Worm (Caenorhabditis elegans) whole organism, mixed stage, embryonic: ENCODE results near the gene nac-1.

ENCODE experiments used
- M03D4.4 ChIP-seq: sonication (generic microtip); optimal IDR thresholded peaks from 2 replicates; lab custom pipeline; 2017; ENCODE audit warnings: mild to moderate bottlenecking, missing genetic modification characterization, missing compliant biosample characterization
- bed-3 ChIP-seq: fragments of 200-800 bp; sonication (Bioruptor generic); optimal IDR thresholded peaks from 3 replicates; lab custom pipeline; 2018; ENCODE audit warnings: mild to moderate bottlenecking, missing genetic modification characterization, moderate library complexity, missing compliant biosample characterization
- blmp-1 ChIP-seq: fragments of 150-350 bp; optimal IDR thresholded peaks from 2 replicates; lab custom pipeline; 2014; ENCODE audit warnings: missing biosample characterization, missing genetic modification characterization
- ceh-39 ChIP-seq: fragments of 150-350 bp; optimal IDR thresholded peaks from 2 replicates; lab custom pipeline; 2014; ENCODE audit warnings: missing biosample characterization, missing genetic modification characterization
- ceh-43 ChIP-seq: fragments of 200-800 bp; sonication (Bioruptor generic); optimal IDR thresholded peaks from 2 replicates; lab custom pipeline; 2018; ENCODE audit warnings: mild to moderate bottlenecking, missing genetic modification characterization, moderate library complexity, missing compliant biosample characterization
- ceh-83 ChIP-seq: fragments of 200-800 bp; sonication (Bioruptor generic); optimal IDR thresholded peaks from 2 replicates; lab custom pipeline; 2018; ENCODE audit warnings: mild to moderate bottlenecking, missing genetic modification characterization, missing compliant biosample characterization
- ces-1 ChIP-seq: fragments of 150-350 bp; optimal IDR thresholded peaks from 2 replicates; lab custom pipeline; 2014; ENCODE audit warnings: missing biosample characterization, missing genetic modification reagents, missing genetic modification characterization
- cnd-1 ChIP-seq: fragments of 200-800 bp; sonication (Bioruptor generic); optimal IDR thresholded peaks from 2 replicates; lab custom pipeline; 2018; ENCODE audit warnings: mild to moderate bottlenecking, missing genetic modification characterization, missing compliant biosample characterization
- drap-1 ChIP-seq: fragments of 200-800 bp; sonication (Bioruptor generic); optimal IDR thresholded peaks from 3 replicates; lab custom pipeline; 2018; ENCODE audit warnings: mild to moderate bottlenecking, missing genetic modification characterization, missing compliant biosample characterization
- elt-1 ChIP-seq: sonication (generic microtip); optimal IDR thresholded peaks from 2 replicates; lab custom pipeline; 2017; ENCODE audit warnings: missing genetic modification characterization, mild to moderate bottlenecking, missing compliant biosample characterization, antibody characterized with exemption, moderate library complexity, borderline replicate concordance; ENCODE audit not compliant: insufficient read depth
- elt-3 ChIP-seq: fragments of 150-350 bp; optimal IDR thresholded peaks from 2 replicates; lab custom pipeline; 2014; ENCODE audit warnings: missing biosample characterization, missing genetic modification characterization
- flh-1 ChIP-seq: fragments of 200-800 bp; sonication (Bioruptor generic); optimal IDR thresholded peaks from 2 replicates; lab custom pipeline; 2018; ENCODE audit warnings: mild to moderate bottlenecking, missing genetic modification characterization, moderate library complexity, missing compliant biosample characterization
- ham-2 ChIP-seq: fragments of 200-800 bp; sonication (Bioruptor generic); optimal IDR thresholded peaks from 2 replicates; lab custom pipeline; 2018; ENCODE audit warnings: mild to moderate bottlenecking, missing genetic modification characterization, missing compliant biosample characterization
- hlh-1 ChIP-seq: fragments of 150-350 bp; optimal IDR thresholded peaks from 2 replicates; lab custom pipeline; 2014; ENCODE audit warnings: missing biosample characterization, missing genetic modification reagents, missing genetic modification characterization
- lin-13 ChIP-seq: fragments of 150-350 bp; optimal IDR thresholded peaks from 2 replicates; lab custom pipeline; 2014; ENCODE audit warnings: missing biosample characterization, missing genetic modification characterization
- lin-32 ChIP-seq: fragments of 200-800 bp; sonication (Bioruptor generic); optimal IDR thresholded peaks from 2 replicates; lab custom pipeline; 2018; ENCODE audit warnings: mild to moderate bottlenecking, missing genetic modification characterization, missing compliant biosample characterization
- lsy-2 ChIP-seq: fragments of 150-350 bp; optimal IDR thresholded peaks from 2 replicates; lab custom pipeline; 2014; ENCODE audit warnings: missing biosample characterization, missing genetic modification characterization
- mab-5 ChIP-seq: fragments of 150-350 bp; optimal IDR thresholded peaks from 2 replicates; lab custom pipeline; 2014; ENCODE audit warnings: missing biosample characterization, missing genetic modification characterization
- mep-1 ChIP-seq: fragments of 150-350 bp; optimal IDR thresholded peaks from 2 replicates; lab custom pipeline; 2017; ENCODE audit warnings: missing biosample characterization, missing genetic modification reagents, missing genetic modification characterization, inconsistent platforms
- mls-2 ChIP-seq: sonication (generic microtip); optimal IDR thresholded peaks from 2 replicates; lab custom pipeline; 2016; ENCODE audit warnings: mild to moderate bottlenecking, missing genetic modification characterization, moderate library complexity, missing compliant biosample characterization
- nhr-12 ChIP-seq: fragments of 150-350 bp; optimal IDR thresholded peaks from 2 replicates; lab custom pipeline; 2014; ENCODE audit warnings: missing biosample characterization, missing genetic modification characterization
- nhr-2 ChIP-seq: fragments of 150-350 bp; optimal IDR thresholded peaks from 2 replicates; lab custom pipeline; 2014; ENCODE audit warnings: missing biosample characterization, missing genetic modification characterization
- nhr-237 ChIP-seq: fragments of 150-350 bp; optimal IDR thresholded peaks from 2 replicates; lab custom pipeline; 2014; ENCODE audit warnings: missing biosample characterization, missing genetic modification characterization
- nhr-76 ChIP-seq: sonication (generic microtip); optimal IDR thresholded peaks from 2 replicates; lab custom pipeline; 2017; ENCODE audit warnings: missing biosample characterization, missing genetic modification characterization
- pha-4 ChIP-seq: fragments of 150-350 bp; optimal IDR thresholded peaks from 2 replicates; lab custom pipeline; 2018; ENCODE audit warnings: missing biosample characterization, missing genetic modification reagents, missing genetic modification characterization
- sem-2 ChIP-seq: fragments of 200-800 bp; sonication (Bioruptor generic); optimal IDR thresholded peaks from 2 replicates; lab custom pipeline; 2018; ENCODE audit warnings: mild to moderate bottlenecking, missing genetic modification characterization, missing compliant biosample characterization
- snpc-4 ChIP-seq: fragments of 150-350 bp; optimal IDR thresholded peaks from 2 replicates; lab custom pipeline; 2014; ENCODE audit warnings: missing biosample characterization, missing genetic modification characterization
- sptf-1 ChIP-seq: sonication (generic microtip); optimal IDR thresholded peaks from 2 replicates; lab custom pipeline; 2017; ENCODE audit warnings: mild to moderate bottlenecking, missing genetic modification characterization, moderate library complexity, missing compliant biosample characterization
- tbx-8 ChIP-seq: fragments of 200-800 bp; sonication (Bioruptor generic); optimal IDR thresholded peaks from 2 replicates; lab custom pipeline; 2018; ENCODE audit warnings: mild to moderate bottlenecking, missing genetic modification characterization, moderate library complexity, missing compliant biosample characterization
- unc-120 ChIP-seq: sonication (generic microtip); optimal IDR thresholded peaks from 2 replicates; lab custom pipeline; 2017; ENCODE audit warnings: missing genetic modification characterization, missing compliant biosample characterization; ENCODE audit not compliant: poor library complexity, severe bottlenecking
- unc-39 ChIP-seq: fragments of 150-350 bp; optimal IDR thresholded peaks from 2 replicates; lab custom pipeline; 2014; ENCODE audit warnings: missing biosample characterization, missing genetic modification characterization
- unc-62 ChIP-seq: fragments of 150-350 bp; optimal IDR thresholded peaks from 2 replicates; lab custom pipeline; 2014; ENCODE audit warnings: missing biosample characterization, missing genetic modification reagents, missing genetic modification characterization

Gene nac-1

DNA sequence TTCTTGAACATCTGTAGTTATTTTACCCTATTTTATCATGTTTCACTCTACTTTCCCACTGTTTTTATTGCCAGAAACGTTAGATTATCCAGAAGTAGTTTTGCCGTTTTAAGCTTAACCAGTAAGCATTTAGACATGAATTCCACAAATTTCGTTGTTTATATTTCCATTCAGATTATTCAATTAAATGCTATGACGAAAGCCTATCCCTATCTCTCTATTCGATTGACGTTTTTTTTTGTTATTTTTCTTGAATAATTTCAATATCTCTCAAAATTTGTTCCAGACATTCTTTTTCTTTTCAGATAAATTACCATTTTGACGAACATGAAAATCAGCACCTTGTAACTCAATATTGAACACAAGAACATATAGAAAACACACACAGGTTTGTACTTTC lies 23.6 kb downstream of the nac-1 start, which contains the start of gene npr-40:
Gene npr-40, plus strand, starts transcription at position 301 of the 400 bp plus-strand sequence.
- TF ChIP-seq drap-1: no peak
- TF ChIP-seq unc-62 (GFP tag; lab: Kevin White, UChicago): no peak
- TF ChIP-seq tbx-8: no peak
- no peak for TF ChIP-seq nhr-237
- TF ChIP-seq mab-5 (tag; lab: Kevin White, UChicago): no peak
- no peak for TF ChIP-seq ham-2 (GFP tag; lab: Kevin White, UChicago)
- no peak for TF ChIP-seq mep-1
- no peak for TF ChIP-seq lsy-2 (tag; lab: Kevin White, UChicago)
- TF ChIP-seq nhr-12 (tag; lab: Kevin White, UChicago): no peak
- TF ChIP-seq elt-1: no peak
- TF ChIP-seq pha-4 (tag; lab: Kevin White, UChicago): no peak
- no peak for TF ChIP-seq flh-1 (GFP tag; lab: Kevin White, UChicago)
- TF ChIP-seq hlh-1 (tag; lab: Kevin White, UChicago): no peak
- no peak for TF ChIP-seq bed-3
- TF ChIP-seq unc-39 (tag; lab: Kevin White, UChicago): no peak
- no peak for TF ChIP-seq elt-3 (tag; lab: Kevin White, UChicago)

DNA sequence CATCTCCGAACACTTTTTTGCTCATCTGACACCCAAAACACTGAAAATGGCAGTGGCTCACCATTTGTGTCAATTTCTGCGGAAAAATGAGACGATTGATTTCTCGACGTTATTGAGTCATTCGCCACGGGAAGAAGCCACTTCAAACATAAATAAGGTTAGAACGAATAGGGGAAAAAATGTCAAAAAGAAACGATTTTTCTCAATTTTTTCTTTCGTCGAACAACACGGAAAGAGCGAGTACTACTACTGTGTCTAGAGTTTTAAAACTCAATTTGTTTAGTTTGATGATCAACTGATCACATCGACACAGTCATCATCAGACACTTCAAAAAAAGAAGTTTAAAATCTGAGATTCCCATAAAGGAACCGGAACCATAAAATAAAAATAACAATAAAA lies 25.9 kb downstream of the nac-1 start:
- no peak for TF ChIP-seq pha-4 (tag; lab: Kevin White, UChicago)
- TF ChIP-seq ceh-39 (tag; lab: Kevin White, UChicago): no peak
- TF ChIP-seq ceh-43: no peak
- no peak for TF ChIP-seq nhr-2 (tag; lab: Kevin White, UChicago)

DNA sequence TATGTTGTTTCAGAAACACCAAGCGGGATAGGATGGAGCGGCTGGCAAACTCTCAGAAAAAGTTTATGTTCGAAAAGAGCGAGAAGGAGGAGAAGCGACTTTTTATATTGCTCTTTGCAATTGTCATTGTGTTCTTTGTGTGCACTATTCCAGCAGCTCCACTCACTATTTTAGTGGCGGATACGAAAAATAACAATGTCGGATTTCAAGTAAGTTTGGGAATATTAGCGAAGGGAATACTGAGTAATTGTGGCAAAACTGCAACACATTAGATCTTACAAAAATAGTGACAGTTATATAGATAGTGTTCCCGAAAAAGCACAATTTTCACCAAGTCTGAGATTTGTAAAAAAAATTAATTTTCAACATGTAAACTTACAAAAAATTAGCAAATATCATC lies 27.8 kb downstream of the nac-1 start:
- TF ChIP-seq ces-1 (GFP tag; lab: Kevin White, UChicago) (no peak), mab-5 (tag; lab: Kevin White, UChicago) (no peak), sem-2 (no peak), lsy-2 (tag; lab: Kevin White, UChicago) (no peak), drap-1 (no peak), ham-2 (GFP tag; lab: Kevin White, UChicago) (no peak), ceh-39 (tag; lab: Kevin White, UChicago) (no peak), mls-2 (tag; lab: Kevin White, UChicago) (no peak), flh-1 (GFP tag; lab: Kevin White, UChicago) (no peak), sptf-1 (tag; lab: Kevin White, UChicago) (no peak), unc-120 (tag; lab: Kevin White, UChicago) (no peak), bed-3 (no peak), nhr-76 (tag; lab: Kevin White, UChicago) (no peak), M03D4.4 (tag; lab: Kevin White, UChicago) (no peak)
- TF ChIP-seq, all 35 proteins: peak for 0

ce11 chrX:14928854-14929253 lies 33.9 kb downstream of the nac-1 start, which contains the start of gene ntr-2:
Gene ntr-2 (minus strand): TSS chrX:14928954.
- TF ChIP-seq nhr-76 (tag; lab: Kevin White, UChicago) (no peak), bed-3 (no peak), ham-2 (GFP tag; lab: Kevin White, UChicago) (no peak), cnd-1 (tag; lab: Kevin White, UChicago) (no peak), snpc-4 (tag; lab: Kevin White, UChicago) (no peak), M03D4.4 (tag; lab: Kevin White, UChicago) (no peak), sptf-1 (tag; lab: Kevin White, UChicago) (no peak), lin-32 (GFP tag; lab: Kevin White, UChicago) (no peak), lin-13 (tag; lab: Kevin White, UChicago) (no peak)

- TF ChIP-seq cnd-1 (tag; lab: Kevin White, UChicago) (no peak), mls-2 (tag; lab: Kevin White, UChicago) (no peak), ceh-83 (GFP tag; lab: Kevin White, UChicago) (no peak), flh-1 (GFP tag; lab: Kevin White, UChicago) (no peak), blmp-1 (tag; lab: Kevin White, UChicago) (no peak), mep-1 (no peak)
- TF ChIP-seq, all 35 proteins: peak for 0
These were observed 34.6 kb downstream of the nac-1 start for ce11 chrX:14929512-14929911.
